Fruit fly (Drosophila melanogaster) whole organism, embryonic: ENCODE data around the gene Idh3g.

Experiments used
- Abd-B ChIP-seq: fragments of 200-800 bp; sonication (Bioruptor generic); optimal IDR thresholded peaks from 2 replicates; lab custom pipeline; 2018; ENCODE audit warnings: missing biosample characterization, mild to moderate bottlenecking, missing genetic modification characterization, moderate library complexity
- Bdp1 ChIP-seq: fragments of 200-800 bp; sonication (Bioruptor generic); optimal IDR thresholded peaks from 3 replicates; lab custom pipeline; 2016; ENCODE audit warnings: missing biosample characterization, missing genetic modification characterization
- CG10147 ChIP-seq: fragments of 200-800 bp; sonication (Bioruptor generic); optimal IDR thresholded peaks from 2 replicates; lab custom pipeline; 2019; ENCODE audit warnings: missing biosample characterization, mild to moderate bottlenecking, missing genetic modification characterization, moderate library complexity
- CG10366 ChIP-seq: fragments of 200-800 bp; sonication (Bioruptor generic); IDR thresholded peaks from 2 replicates; pipeline ENCODE4 v1.3.6; 2022; ENCODE audit warnings: missing biosample characterization, missing genetic modification characterization
- CG10462 ChIP-seq: fragments of 200-800 bp; sonication (Bioruptor generic); optimal IDR thresholded peaks from 2 replicates; lab custom pipeline; 2016; ENCODE audit warnings: missing biosample characterization, missing genetic modification characterization
- CG11398 ChIP-seq: fragments of 200-800 bp; sonication (Bioruptor generic); optimal IDR thresholded peaks from 2 replicates; lab custom pipeline; 2016; ENCODE audit warnings: missing biosample characterization, missing genetic modification characterization
- CG11723 ChIP-seq: fragments of 200-800 bp; sonication (Bioruptor generic); optimal IDR thresholded peaks from 2 replicates; lab custom pipeline; 2017; ENCODE audit warnings: missing biosample characterization, mild to moderate bottlenecking, missing genetic modification characterization
- CG12104 ChIP-seq: fragments of 200-800 bp; sonication (Bioruptor generic); optimal IDR thresholded peaks from 3 replicates; lab custom pipeline; 2016; ENCODE audit warnings: missing biosample characterization, missing genetic modification characterization
- CG13287 ChIP-seq: fragments of 200-800 bp; sonication (Bioruptor generic); IDR thresholded peaks from 2 replicates; pipeline ENCODE4 v1.3.6; 2022; ENCODE audit warnings: missing biosample characterization, missing genetic modification characterization; ENCODE audit not compliant: partially characterized antibody
- CG14667 ChIP-seq: fragments of 200-800 bp; sonication (Bioruptor generic); IDR thresholded peaks from 2 replicates; pipeline ENCODE4 v1.3.6; 2022; ENCODE audit warnings: missing biosample characterization, missing genetic modification characterization
- CG15514 ChIP-seq: fragments of 200-800 bp; sonication (Bioruptor generic); optimal IDR thresholded peaks from 3 replicates; lab custom pipeline; 2017; ENCODE audit warnings: missing biosample characterization, missing genetic modification characterization, mild to moderate bottlenecking, moderate library complexity, missing genetic modification reagents
- CG17385 ChIP-seq: fragments of 200-800 bp; sonication (Bioruptor generic); optimal IDR thresholded peaks from 3 replicates; lab custom pipeline; 2018; ENCODE audit warnings: missing biosample characterization, mild to moderate bottlenecking, missing genetic modification characterization
- CG17612 ChIP-seq: fragments of 200-800 bp; sonication (Bioruptor generic); IDR thresholded peaks from 2 replicates; pipeline ENCODE4 v1.3.6; 2022; ENCODE audit warnings: missing biosample characterization, missing genetic modification characterization
- CG2120 ChIP-seq: fragments of 200-800 bp; sonication (Bioruptor generic); optimal IDR thresholded peaks from 3 replicates; lab custom pipeline; 2016; ENCODE audit warnings: missing biosample characterization, missing genetic modification characterization
- CG2199 ChIP-seq: fragments of 200-800 bp; sonication (Bioruptor generic); IDR thresholded peaks from 3 replicates; pipeline ENCODE4 v1.3.6; 2022; ENCODE audit warnings: missing biosample characterization, missing genetic modification characterization
- CG2875 ChIP-seq: fragments of 200-800 bp; sonication (Bioruptor generic); optimal IDR thresholded peaks from 2 replicates; lab custom pipeline; 2017; ENCODE audit warnings: missing biosample characterization, mild to moderate bottlenecking, missing genetic modification characterization, missing genetic modification reagents
- CG30020 ChIP-seq: fragments of 200-800 bp; optimal IDR thresholded peaks from 2 replicates; lab custom pipeline; 2019; ENCODE audit warnings: missing biosample characterization, mild to moderate bottlenecking, missing genetic modification characterization, moderate library complexity
- CG30403 ChIP-seq: fragments of 200-800 bp; sonication (Bioruptor generic); optimal IDR thresholded peaks from 3 replicates; lab custom pipeline; 2016; ENCODE audit warnings: missing biosample characterization, missing genetic modification characterization
- CG3726 ChIP-seq: fragments of 200-800 bp; sonication (Bioruptor generic); IDR thresholded peaks from 3 replicates; pipeline ENCODE4, ENCODE4 v1.3.6; 2022; ENCODE audit warnings: missing biosample characterization, missing genetic modification characterization
- CG3995 ChIP-seq: fragments of 200-800 bp; sonication (Bioruptor generic); optimal IDR thresholded peaks from 3 replicates; lab custom pipeline; 2016; ENCODE audit warnings: missing biosample characterization, missing genetic modification characterization
- CG4820 ChIP-seq: fragments of 200-800 bp; sonication (Bioruptor generic); optimal IDR thresholded peaks from 3 replicates; lab custom pipeline; 2016; ENCODE audit warnings: missing biosample characterization, missing genetic modification characterization
- CG8359 ChIP-seq: fragments of 200-800 bp; sonication (Bioruptor generic); optimal IDR thresholded peaks from 2 replicates; lab custom pipeline; 2017; ENCODE audit warnings: missing biosample characterization, mild to moderate bottlenecking, missing genetic modification characterization, borderline replicate concordance
- CG9727 ChIP-seq: fragments of 200-800 bp; sonication (Bioruptor generic); optimal IDR thresholded peaks from 3 replicates; lab custom pipeline; 2017; ENCODE audit warnings: missing biosample characterization, mild to moderate bottlenecking, missing genetic modification characterization
- CG9932 ChIP-seq: fragments of 200-800 bp; sonication (Bioruptor generic); IDR thresholded peaks from 2 replicates; pipeline ENCODE4 v1.3.6; 2022; ENCODE audit warnings: missing biosample characterization, missing genetic modification characterization
- D19B ChIP-seq: fragments of 200-800 bp; sonication (Bioruptor generic); optimal IDR thresholded peaks from 2 replicates; lab custom pipeline; 2017; ENCODE audit warnings: missing biosample characterization, mild to moderate bottlenecking, missing genetic modification characterization
- E2f1 ChIP-seq: fragments of 200-800 bp; sonication (Bioruptor generic); IDR thresholded peaks from 2 replicates; pipeline ENCODE4 v1.3.6; 2022; ENCODE audit warnings: missing biosample characterization, missing genetic modification characterization
- Fer3 ChIP-seq: fragments of 200-800 bp; sonication (Bioruptor generic); optimal IDR thresholded peaks from 2 replicates; lab custom pipeline; 2018; ENCODE audit warnings: missing biosample characterization, mild to moderate bottlenecking, missing genetic modification characterization, moderate library complexity
- HLH4C ChIP-seq: fragments of 200-800 bp; sonication (Bioruptor generic); IDR thresholded peaks from 3 replicates; pipeline ENCODE4 v1.3.6; 2022; ENCODE audit warnings: missing biosample characterization, missing genetic modification characterization; ENCODE audit not compliant: partially characterized antibody
- HLHmδ ChIP-seq: fragments of 200-800 bp; sonication (Bioruptor generic); optimal IDR thresholded peaks from 2 replicates; lab custom pipeline; 2018; ENCODE audit warnings: missing biosample characterization, mild to moderate bottlenecking, missing genetic modification characterization, moderate library complexity
- Hey ChIP-seq: fragments of 200-800 bp; sonication (Bioruptor generic); optimal IDR thresholded peaks from 3 replicates; lab custom pipeline; 2018; ENCODE audit warnings: missing biosample characterization, mild to moderate bottlenecking, missing genetic modification characterization
- NFAT ChIP-seq: fragments of 200-800 bp; sonication (Bioruptor generic); IDR thresholded peaks from 2 replicates; pipeline ENCODE4 v1.3.6; 2022; ENCODE audit warnings: missing biosample characterization, missing genetic modification characterization
- NfI ChIP-seq: fragments of 200-800 bp; sonication (Bioruptor generic); optimal IDR thresholded peaks from 3 replicates; lab custom pipeline; 2018; ENCODE audit warnings: missing biosample characterization, mild to moderate bottlenecking, missing genetic modification characterization, moderate library complexity
- PHDP ChIP-seq: fragments of 200-800 bp; sonication (Bioruptor generic); optimal IDR thresholded peaks from 3 replicates; lab custom pipeline; 2018; ENCODE audit warnings: missing biosample characterization, mild to moderate bottlenecking, missing genetic modification characterization, moderate library complexity
- Ptx1 ChIP-seq: fragments of 200-800 bp; sonication (Bioruptor generic); IDR thresholded peaks from 2 replicates; pipeline ENCODE4 v1.3.6; 2022; ENCODE audit warnings: missing biosample characterization, missing genetic modification characterization
- TFAM ChIP-seq: fragments of 200-800 bp; sonication (Bioruptor generic); optimal IDR thresholded peaks from 2 replicates; lab custom pipeline; 2017; ENCODE audit warnings: missing biosample characterization, missing genetic modification characterization, inconsistent platforms
- Taf1 ChIP-seq: fragments of 200-800 bp; sonication (Bioruptor generic); IDR thresholded peaks from 2 replicates; pipeline ENCODE4 v1.3.6; 2022; ENCODE audit warnings: missing biosample characterization, missing genetic modification characterization
- Vsx1 ChIP-seq: fragments of 200-800 bp; sonication (Bioruptor generic); optimal IDR thresholded peaks from 2 replicates; lab custom pipeline; 2017; ENCODE audit warnings: missing biosample characterization, mild to moderate bottlenecking, missing genetic modification characterization, missing genetic modification reagents
- bbx ChIP-seq: fragments of 200-800 bp; sonication (Bioruptor generic); IDR thresholded peaks from 2 replicates; pipeline ENCODE4 v1.3.6; 2022; ENCODE audit warnings: missing biosample characterization, missing genetic modification characterization; ENCODE audit not compliant: partially characterized antibody
- corto ChIP-seq: fragments of 200-800 bp; sonication (Bioruptor generic); optimal IDR thresholded peaks from 2 replicates; lab custom pipeline; 2016; ENCODE audit warnings: missing biosample characterization, mild to moderate bottlenecking, missing genetic modification characterization, moderate library complexity
- dati ChIP-seq: fragments of 200-800 bp; sonication (Bioruptor generic); IDR thresholded peaks from 2 replicates; pipeline ENCODE4 v1.3.6; 2022; ENCODE audit warnings: missing biosample characterization, missing genetic modification characterization
- ewg ChIP-seq: fragments of 200-800 bp; sonication (Bioruptor generic); optimal IDR thresholded peaks from 3 replicates; lab custom pipeline; 2017; ENCODE audit warnings: mild to moderate bottlenecking, missing biosample characterization, missing genetic modification reagents, missing genetic modification characterization
- lola ChIP-seq, 3 experiments: fragments of >200 bp in 2 of 3; fragments of 200-800 bp in 1 of 3; sonication (Bioruptor generic) in 1 of 3; optimal IDR thresholded peaks; 2 replicates each; lab custom pipeline; 2017 to 2019; ENCODE audit warnings: missing biosample characterization in 3 of 3, missing genetic modification characterization in 3 of 3, mild to moderate bottlenecking in 1 of 3, moderate library complexity in 1 of 3
- pita ChIP-seq: fragments of 200-800 bp; sonication (Bioruptor generic); optimal IDR thresholded peaks from 2 replicates; lab custom pipeline; 2017; ENCODE audit warnings: missing biosample characterization, mild to moderate bottlenecking, missing genetic modification characterization
- repo ChIP-seq: fragments of 200-800 bp; sonication (Bioruptor generic); optimal IDR thresholded peaks from 2 replicates; lab custom pipeline; 2016; ENCODE audit warnings: missing biosample characterization, missing genetic modification characterization
- sisA ChIP-seq: fragments of 200-800 bp; sonication (Bioruptor generic); IDR thresholded peaks from 2 replicates; pipeline ENCODE4 v1.3.6; 2022; ENCODE audit warnings: missing biosample characterization, missing genetic modification characterization
- sna ChIP-seq: fragments of 200-800 bp; sonication (Bioruptor generic); IDR thresholded peaks from 2 replicates; pipeline ENCODE4 v1.3.6; 2022; ENCODE audit warnings: missing biosample characterization, missing genetic modification characterization; ENCODE audit not compliant: partially characterized antibody
- so ChIP-seq: fragments of 200-800 bp; sonication (Bioruptor generic); IDR thresholded peaks from 3 replicates; pipeline ENCODE4 v1.3.6; 2022; ENCODE audit warnings: missing biosample characterization, missing genetic modification characterization
- tna ChIP-seq: fragments of 200-800 bp; sonication (Bioruptor generic); IDR thresholded peaks from 2 replicates; pipeline ENCODE4 v1.3.6; 2022; ENCODE audit warnings: missing biosample characterization, missing genetic modification characterization; ENCODE audit not compliant: partially characterized antibody
- yki ChIP-seq: fragments of >200 bp; optimal IDR thresholded peaks from 3 replicates; lab custom pipeline; 2018

The Idh3g gene

dm6 chr3R:25646882-25647518 is 33.6 kb upstream of the Idh3g start (continued):
- peak; percentile 73 for TF ChIP-seq Vsx1
- TF ChIP-seq repo (GFP tag; lab: Kevin White, UChicago): peak; percentile 90
- peak; percentile 94 for TF ChIP-seq sisA (GFP tag; lab: Robert Waterston, UW)
- peak; percentile 31 for TF ChIP-seq CG8359 (GFP tag; lab: Kevin White, UChicago)
- TF ChIP-seq Taf1 (GFP tag; lab: Robert Waterston, UW): peak; percentile 75; the same call in 1 of the 2 replicates
- TF ChIP-seq ewg (GFP tag; lab: Kevin White, UChicago): peak; percentile 95
- TF ChIP-seq Fer3: peak; percentile 88
- peak; percentile 85 for TF ChIP-seq CG17385 (GFP tag; lab: Kevin White, UChicago)
- TF ChIP-seq Ptx1: peak; percentile 93
- TF ChIP-seq CG4820 (GFP tag; lab: Kevin White, UChicago): peak; percentile 86
- TF ChIP-seq pita: no peak
- peak; percentile 96 for TF ChIP-seq sna (GFP tag; lab: Robert Waterston, UW)
- peak; percentile 75; the same call in 1 of the 2 replicates for TF ChIP-seq CG17612 (GFP tag; lab: Robert Waterston, UW)
- peak; percentile 81 for TF ChIP-seq NFAT (GFP tag; lab: Robert Waterston, UW)
- TF ChIP-seq PHDP (tag; lab: Kevin White, UChicago): peak; percentile 89
- TF ChIP-seq CG30020 (tag; lab: Kevin White, UChicago): peak; percentile 82
- peak; percentile 93 for TF ChIP-seq NfI (GFP tag; lab: Kevin White, UChicago)
- TF ChIP-seq lola (GFP tag; optimal IDR thresholded peaks at IDR 0.05; lab: Kevin White, UChicago): peak in 2 of 3 experiments; percentile 50 to 92
- no peak for TF ChIP-seq corto (GFP tag; lab: Kevin White, UChicago)
- peak; percentile 85 for TF ChIP-seq E2f1 (GFP tag; lab: Robert Waterston, UW)
- TF ChIP-seq yki: no peak
- peak; percentile 87 for TF ChIP-seq CG10462
- peak; percentile 81 for TF ChIP-seq Bdp1 (GFP tag; lab: Kevin White, UChicago)
- peak; percentile 98 for TF ChIP-seq CG9932 (GFP tag; lab: Robert Waterston, UW)
- TF ChIP-seq CG2875 (GFP tag; lab: Kevin White, UChicago): peak; percentile 79
- peak; percentile 92 for TF ChIP-seq CG9727
- peak; percentile 93 for TF ChIP-seq Abd-B (GFP tag; lab: Kevin White, UChicago)
- TF ChIP-seq CG2199 (GFP tag; lab: Robert Waterston, UW): no peak
- peak; percentile 74 for TF ChIP-seq TFAM (GFP tag; lab: Kevin White, UChicago)
- peak; percentile 94 for TF ChIP-seq CG10366 (GFP tag; lab: Robert Waterston, UW)
- TF ChIP-seq Hey: peak; percentile 77
- TF ChIP-seq tna (GFP tag; lab: Robert Waterston, UW): peak; percentile 70
- peak; percentile 57 for TF ChIP-seq CG3995 (GFP tag; lab: Kevin White, UChicago)
- TF ChIP-seq CG10147 (GFP tag; lab: Kevin White, UChicago): peak; percentile 90
- TF ChIP-seq CG2120 (GFP tag; lab: Kevin White, UChicago): peak; percentile 97
- peak; percentile 88 for TF ChIP-seq CG12104 (GFP tag; lab: Kevin White, UChicago)
- 0 out of 2 replicates have a peak, but pooled peaks have one; percentile 40 for TF ChIP-seq dati (GFP tag; lab: Robert Waterston, UW)
- TF ChIP-seq HLHmδ: peak; percentile 45
- TF ChIP-seq HLH4C: peak; percentile 83
- peak; percentile 94 for TF ChIP-seq CG11398
- TF ChIP-seq bbx (GFP tag; lab: Robert Waterston, UW): peak; percentile 85
- TF ChIP-seq CG11723 (GFP tag; lab: Kevin White, UChicago): peak; percentile 90
- TF ChIP-seq CG30403 (GFP tag; lab: Kevin White, UChicago): peak; percentile 97
- TF ChIP-seq CG14667 (GFP tag; lab: Robert Waterston, UW): peak; percentile 91
- peak; percentile 81 for TF ChIP-seq D19B (GFP tag; lab: Kevin White, UChicago)
- TF ChIP-seq so: peak; percentile 89
- TF ChIP-seq CG15514: peak; percentile 92
- peak; percentile 78; the same call in 1 of the 3 replicates for TF ChIP-seq CG3726 (GFP tag; lab: Robert Waterston, UW)
- peak; percentile 94 for TF ChIP-seq CG13287 (GFP tag; lab: Robert Waterston, UW)
